Worm (Caenorhabditis elegans): ENCODE results near the gene D2096.5.
A peak's percentile ranks its signal among the peaks of the same experiment; 100 is the strongest.

The D2096.5 gene

ce11 chrIV:8380266-8380850 is 20.8 kb upstream of the D2096.5 start (continued):
- TF ChIP-seq nhr-76 (tag; optimal IDR thresholded peaks at IDR 0.05) (no peak), cey-2 (tag; optimal IDR thresholded peaks at IDR 0.05; ENCODE audit: borderline replicate concordance, insufficient read depth) (no peak), Y75B8A.6 (GFP tag; IDR thresholded peaks at IDR 0.05) (no peak), D1046.2 (GFP tag; IDR thresholded peaks at IDR 0.05) (no peak), ZK337.2 (GFP tag; IDR thresholded peaks at IDR 0.05) (no peak), ceh-82 (tag; optimal IDR thresholded peaks at IDR 0.05) (no peak), mxl-3 (GFP tag; optimal IDR thresholded peaks at IDR 0.05) (peak; percentile 21), madf-5 (GFP tag; IDR thresholded peaks at IDR 0.05) (no peak), nhr-10 (tag; optimal IDR thresholded peaks at IDR 0.05) (no peak), F10B5.3 (tag; optimal IDR thresholded peaks at IDR 0.05) (no peak), dve-1 (tag; optimal IDR thresholded peaks at IDR 0.05; ENCODE audit: insufficient read depth) (peak; percentile 77), nhr-11 (tag; optimal IDR thresholded peaks at IDR 0.05) (no peak), spr-3 (GFP tag; optimal IDR thresholded peaks at IDR 0.05) (no peak), ceh-20 (GFP tag; IDR thresholded peaks at IDR 0.05) (no peak), ceh-32 (tag; optimal IDR thresholded peaks at IDR 0.05; ENCODE audit: poor library complexity) (no peak), zfp-3 (GFP tag; conservative IDR thresholded peaks at IDR 0.05) (no peak), vab-7 (GFP tag; IDR thresholded peaks at IDR 0.05) (no peak), arid-1 (GFP tag; conservative IDR thresholded peaks at IDR 0.05) (no peak), php-3 (GFP tag; IDR thresholded peaks at IDR 0.05) (peak; percentile 89), lim-7 (GFP tag; IDR thresholded peaks at IDR 0.05) (no peak)

DNA sequence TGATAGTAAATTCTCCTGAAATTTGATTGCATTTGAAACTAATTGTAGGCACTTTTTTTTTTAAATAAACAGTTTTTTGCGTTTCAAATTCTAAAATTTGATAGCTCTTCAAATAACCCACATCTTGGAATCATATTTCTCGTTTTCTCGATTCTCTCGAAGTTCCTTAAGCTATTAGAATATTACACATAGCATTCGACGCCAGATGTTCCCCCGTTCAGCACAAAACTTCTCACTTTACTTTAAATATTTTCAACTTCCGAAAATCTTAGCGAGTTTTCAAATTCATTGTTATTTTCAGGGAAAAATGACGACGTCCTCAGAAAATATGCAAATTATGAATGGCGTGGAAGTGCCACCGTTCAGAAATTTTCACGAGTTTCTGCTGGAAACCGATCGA is 20.1 kb upstream of the D2096.5 start, which contains the start of gene praf-3:
TSS of gene praf-3 (plus strand) at position 301 of the 400 bp plus-strand sequence.
- TF ChIP-seq lim-7 (GFP tag; IDR thresholded peaks at IDR 0.05) = no peak

- TF ChIP-seq unc-62 (GFP tag; optimal IDR thresholded peaks at IDR 0.05 in 1 of 2) = peak in 1 of 2 experiments; percentile 20
- no peak for TF ChIP-seq unc-62 (tag; optimal IDR thresholded peaks at IDR 0.05)
- peak; percentile 63 for TF ChIP-seq hmg-1.1 (GFP tag; IDR thresholded peaks at IDR 0.05)
- TF ChIP-seq dve-1 (tag; optimal IDR thresholded peaks at IDR 0.05; ENCODE audit: insufficient read depth) = peak; percentile 84
- no peak for TF ChIP-seq daf-12 (tag; optimal IDR thresholded peaks at IDR 0.05)
- no peak for TF ChIP-seq ceh-62 (tag; optimal IDR thresholded peaks at IDR 0.05)
- TF ChIP-seq lin-15B (tag; optimal IDR thresholded peaks at IDR 0.05) = no peak
- no peak for TF ChIP-seq lir-3 (tag; optimal IDR thresholded peaks at IDR 0.05)
- no peak for TF ChIP-seq skn-1 (tag; optimal IDR thresholded peaks at IDR 0.05)
- no peak for TF ChIP-seq ces-1 (GFP tag; optimal IDR thresholded peaks at IDR 0.05)
- peak; percentile 66 for TF ChIP-seq nhr-28 (tag; optimal IDR thresholded peaks at IDR 0.05)
- no peak for TF ChIP-seq ZK337.2 (GFP tag; IDR thresholded peaks at IDR 0.05)
- TF ChIP-seq php-3 (GFP tag; IDR thresholded peaks at IDR 0.05) = no peak
- TF ChIP-seq nhr-6 (tag; optimal IDR thresholded peaks at IDR 0.05) = peak; percentile 60
- peak in 1 of 2 experiments; percentile 12 for TF ChIP-seq mdl-1 (tag; optimal IDR thresholded peaks at IDR 0.05)
- no peak for TF ChIP-seq ZK546.5 (tag; optimal IDR thresholded peaks at IDR 0.05)
- no peak for TF ChIP-seq ceh-32 (tag; optimal IDR thresholded peaks at IDR 0.05; ENCODE audit: poor library complexity)
- no peak for TF ChIP-seq Y105C5A.15 (GFP tag; IDR thresholded peaks at IDR 0.05)
- no peak for TF ChIP-seq nhr-76 (tag; optimal IDR thresholded peaks at IDR 0.05)
- no peak for TF ChIP-seq spr-1 (tag; optimal IDR thresholded peaks at IDR 0.05)
- TF ChIP-seq nhr-42 (GFP tag; IDR thresholded peaks at IDR 0.05) = no peak
- peak; percentile 18 for TF ChIP-seq fkh-10 (GFP tag; optimal IDR thresholded peaks at IDR 0.05)
- TF ChIP-seq dmd-8 (GFP tag; IDR thresholded peaks at IDR 0.05) = no peak
- TF ChIP-seq lin-29 (GFP tag; IDR thresholded peaks at IDR 0.05) = no peak
- TF ChIP-seq tag-97 (GFP tag; IDR thresholded peaks at IDR 0.05) = no peak
- no peak for TF ChIP-seq arid-1 (GFP tag; conservative IDR thresholded peaks at IDR 0.05)
- TF ChIP-seq jun-1 (tag; optimal IDR thresholded peaks at IDR 0.05) = no peak
- no peak for TF ChIP-seq unc-39 (tag; optimal IDR thresholded peaks at IDR 0.05)
- TF ChIP-seq dmd-6 (GFP tag; IDR thresholded peaks at IDR 0.05) = peak; percentile 44; the same call in 1 of the 2 replicates
- TF ChIP-seq mdt-29 (GFP tag; IDR thresholded peaks at IDR 0.05) = no peak
- TF ChIP-seq vab-7 (GFP tag; IDR thresholded peaks at IDR 0.05) = no peak
- no peak for TF ChIP-seq daf-19 (GFP tag; conservative IDR thresholded peaks at IDR 0.05)
- no peak for TF ChIP-seq F37D6.2 (tag; optimal IDR thresholded peaks at IDR 0.05)
- TF ChIP-seq daf-16 (GFP tag; optimal IDR thresholded peaks at IDR 0.05) = no peak
- peak; percentile 87 for TF ChIP-seq daf-16 (tag; optimal IDR thresholded peaks at IDR 0.05)
These were observed 19.7 kb upstream of the D2096.5 start, which contains the start of gene nap-1 for ce11 chrIV:8379278-8379677. TSS of gene nap-1 (minus strand) at chrIV:8379319.
